Worm (Caenorhabditis elegans): Measurements from ENCODE around the gene natc-1.

natc-1 gene

DNA sequence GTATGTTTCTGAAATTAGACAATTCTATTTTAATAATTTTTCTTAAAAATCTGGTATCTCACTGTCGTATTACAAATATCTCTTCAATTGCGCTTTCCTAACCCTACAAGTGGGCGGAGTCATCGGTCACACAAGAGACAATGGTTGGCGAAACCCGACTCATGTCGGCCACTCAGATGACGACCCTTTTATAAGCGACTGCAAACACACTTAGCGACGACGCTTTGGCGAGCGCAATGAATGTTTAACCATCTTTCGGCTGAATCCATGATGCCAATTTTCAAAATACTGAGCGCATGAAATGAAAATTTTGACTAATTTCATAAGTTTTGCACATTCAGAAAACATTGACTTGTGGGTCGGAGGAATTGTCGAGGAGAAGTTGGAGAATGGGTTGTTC lies 38.2 kb downstream of the natc-1 start (continued):
- TF ChIP-seq ztf-28 (GFP tag; IDR thresholded peaks at IDR 0.05) (peak; percentile 98), lin-26 (GFP tag; IDR thresholded peaks at IDR 0.05) (peak; percentile 100), madf-10 (tag; optimal IDR thresholded peaks at IDR 0.05) (peak; percentile 94), nfya-1 (tag; optimal IDR thresholded peaks at IDR 0.05; ENCODE audit: borderline replicate concordance, insufficient read depth) (no peak), unc-130 (GFP tag; optimal IDR thresholded peaks at IDR 0.05) (peak; percentile 96), sea-2 (GFP tag; IDR thresholded peaks at IDR 0.05) (peak; percentile 99), rpc-1 (optimal IDR thresholded peaks at IDR 0.05) (peak; percentile 98), rpc-1 (tag; optimal IDR thresholded peaks at IDR 0.05) (peak; percentile 100), hrde-1 (tag; optimal IDR thresholded peaks at IDR 0.05; ENCODE audit: borderline replicate concordance) (peak; percentile 98), B0336.3 (GFP tag; IDR thresholded peaks at IDR 0.05) (peak; percentile 99), atf-7 (tag; optimal IDR thresholded peaks at IDR 0.05) (peak; percentile 98), gei-17 (GFP tag; optimal IDR thresholded peaks at IDR 0.05) (peak; percentile 93), let-607 (tag; optimal IDR thresholded peaks at IDR 0.05) (peak; percentile 91), lsy-27 (tag; optimal IDR thresholded peaks at IDR 0.05; ENCODE audit: borderline replicate concordance, insufficient read depth) (peak; percentile 62), tbp1 (GFP tag; optimal IDR thresholded peaks at IDR 0.05) (peak; percentile 100), lin-40 (tag; optimal IDR thresholded peaks at IDR 0.05) (peak; percentile 95), ztf-18 (tag; optimal IDR thresholded peaks at IDR 0.05) (peak; percentile 89), efl-1 (GFP tag; optimal IDR thresholded peaks at IDR 0.05) (peak; percentile 64), F23B12.7 (tag; optimal IDR thresholded peaks at IDR 0.05; ENCODE audit: insufficient read depth) (peak; percentile 93), nhr-80 (tag; optimal IDR thresholded peaks at IDR 0.05) (peak; percentile 68), dpl-1 (GFP tag; optimal IDR thresholded peaks at IDR 0.05) (peak; percentile 50), cebp-2 (GFP tag; IDR thresholded peaks at IDR 0.05) (peak; percentile 100), lag-1 (GFP tag; IDR thresholded peaks at IDR 0.05) (peak; percentile 100), dox-1 (GFP tag; IDR thresholded peaks at IDR 0.05) (peak; percentile 99), akir-1 (GFP tag; optimal IDR thresholded peaks at IDR 0.05) (peak; percentile 95), nhr-179 (tag; optimal IDR thresholded peaks at IDR 0.05) (peak; percentile 90), xnd-1 (tag; optimal IDR thresholded peaks at IDR 0.05) (peak; percentile 79), bed-2 (GFP tag; IDR thresholded peaks at IDR 0.05) (peak; percentile 93), egl-18 (GFP tag; IDR thresholded peaks at IDR 0.05) (peak; percentile 97), C17E4.6 (GFP tag; IDR thresholded peaks at IDR 0.05) (peak; percentile 99), madf-6 (GFP tag; IDR thresholded peaks at IDR 0.05) (peak; percentile 94), somi-1 (GFP tag; optimal IDR thresholded peaks at IDR 0.05) (peak; percentile 99), B0035.1 (tag; optimal IDR thresholded peaks at IDR 0.05) (peak; percentile 96), Y56A3A.18 (GFP tag; IDR thresholded peaks at IDR 0.05) (peak; percentile 100), attf-6 (GFP tag; IDR thresholded peaks at IDR 0.05) (peak; percentile 94), B0261.1 (tag; optimal IDR thresholded peaks at IDR 0.05) (peak; percentile 99), hmg-20 (GFP tag; IDR thresholded peaks at IDR 0.05) (peak; percentile 98), lir-1 (GFP tag; conservative IDR thresholded peaks at IDR 0.05) (peak; percentile 90), T07F8.4 (tag; optimal IDR thresholded peaks at IDR 0.05) (peak; percentile 96), hmg-1.2 (GFP tag; IDR thresholded peaks at IDR 0.05) (peak; percentile 99), dpff-1 (tag; optimal IDR thresholded peaks at IDR 0.05) (peak; percentile 96), nhr-27 (tag; optimal IDR thresholded peaks at IDR 0.05) (peak; percentile 100), zim-3 (tag; optimal IDR thresholded peaks at IDR 0.05) (peak; percentile 100), F49E8.2 (tag; optimal IDR thresholded peaks at IDR 0.05; ENCODE audit: insufficient read depth) (peak; percentile 72), ztf-3 (GFP tag; optimal IDR thresholded peaks at IDR 0.05) (peak; percentile 90), F37B4.10 (GFP tag; IDR thresholded peaks at IDR 0.05) (peak; percentile 99), pha-4 (tag; optimal IDR thresholded peaks at IDR 0.05) (no peak), ztf-6 (GFP tag; IDR thresholded peaks at IDR 0.05) (peak; percentile 92), madf-3 (GFP tag; IDR thresholded peaks at IDR 0.05) (peak; percentile 96)

All from whole organism, young adult.